Worm (Caenorhabditis elegans) whole organism, L1 larva: ENCODE measurements around the gene rpl-39.

ENCODE experiments used
- C34B4.2 ChIP-seq: sonication (generic microtip); optimal IDR thresholded peaks from 2 replicates; lab custom pipeline; 2017; ENCODE audit warnings: mild to moderate bottlenecking, missing genetic modification characterization, missing compliant biosample characterization
- Y116A8C.19 ChIP-seq: sonication (generic microtip); optimal IDR thresholded peaks from 2 replicates; lab custom pipeline; 2016; ENCODE audit warnings: missing compliant biosample characterization, missing genetic modification characterization, borderline replicate concordance
- alr-1 ChIP-seq: fragments of 200-800 bp; sonication (Bioruptor generic); optimal IDR thresholded peaks from 2 replicates; lab custom pipeline; 2018; ENCODE audit warnings: borderline replicate concordance, mild to moderate bottlenecking, missing genetic modification characterization, missing compliant biosample characterization
- ama-1 ChIP-seq: fragments of 150-350 bp; optimal IDR thresholded peaks from 2 replicates; lab custom pipeline; 2014
- ceh-82 ChIP-seq, 3 experiments: fragments of 150-350 bp in 1 of 3; sonication (generic microtip) in 2 of 3; optimal IDR thresholded peaks; 2 replicates each; lab custom pipeline; 2014 to 2017; ENCODE audit warnings: missing biosample characterization in 3 of 3, missing genetic modification characterization in 3 of 3
- ceh-88 ChIP-seq: fragments of 200-800 bp; sonication (Bioruptor generic); IDR thresholded peaks from 2 replicates; pipeline ENCODE4 v1.3.6; 2022; ENCODE audit warnings: missing genetic modification characterization, missing compliant biosample characterization
- efl-1 ChIP-seq, 4 experiments: fragments of 150-350 bp; optimal IDR thresholded peaks in 3 of 4; peaks in 1 of 4; 1 replicate in 1 of 4; 2 replicates in 3 of 4; lab custom pipeline; 2014; ENCODE audit warnings: missing biosample characterization in 2 of 4, missing genetic modification characterization in 2 of 4, missing genetic modification reagents in 2 of 4
- efl-3 ChIP-seq: fragments of 200-800 bp; sonication (Bioruptor generic); optimal IDR thresholded peaks from 2 replicates; lab custom pipeline; 2018; ENCODE audit warnings: mild to moderate bottlenecking, missing genetic modification characterization, missing compliant biosample characterization
- egl-13 ChIP-seq: sonication (generic microtip); optimal IDR thresholded peaks from 2 replicates; lab custom pipeline; 2016; ENCODE audit warnings: missing genotype, missing genetic modification reagents, missing genetic modification characterization, missing compliant biosample characterization
- elt-2 ChIP-seq: sonication (generic microtip); optimal IDR thresholded peaks from 2 replicates; lab custom pipeline; 2016; ENCODE audit warnings: missing genetic modification characterization, mild to moderate bottlenecking, inconsistent platforms, missing compliant biosample characterization, missing genetic modification reagents
- ets-5 ChIP-seq: fragments of 200-800 bp; sonication (Bioruptor generic); IDR thresholded peaks from 2 replicates; pipeline ENCODE4 v1.3.6; 2022; ENCODE audit warnings: missing genetic modification characterization, missing compliant biosample characterization
- fkh-10 ChIP-seq: sonication (generic microtip); optimal IDR thresholded peaks from 2 replicates; lab custom pipeline; 2017; ENCODE audit warnings: missing biosample characterization, missing genetic modification reagents, missing genetic modification characterization
- fkh-4 ChIP-seq: sonication (generic microtip); optimal IDR thresholded peaks from 2 replicates; lab custom pipeline; 2016; ENCODE audit warnings: missing compliant biosample characterization, missing genetic modification characterization, borderline replicate concordance
- fos-1 ChIP-seq: fragments of 150-350 bp; optimal IDR thresholded peaks from 2 replicates; lab custom pipeline; 2014; ENCODE audit warnings: missing biosample characterization, missing genetic modification characterization
- grh-1 ChIP-seq: fragments of 200-800 bp; sonication (Bioruptor generic); IDR thresholded peaks from 2 replicates; pipeline ENCODE4 v1.3.6; 2022; ENCODE audit warnings: missing genetic modification reagents, missing genetic modification characterization, missing compliant biosample characterization
- hlh-17 ChIP-seq: fragments of 200-800 bp; sonication (Bioruptor generic); optimal IDR thresholded peaks from 2 replicates; lab custom pipeline; 2018; ENCODE audit warnings: missing genetic modification characterization, mild to moderate bottlenecking, missing compliant biosample characterization, moderate library complexity, borderline replicate concordance
- hlh-4 ChIP-seq: sonication (generic microtip); optimal IDR thresholded peaks from 2 replicates; lab custom pipeline; 2016; ENCODE audit warnings: mild to moderate bottlenecking, missing genetic modification characterization, missing compliant biosample characterization
- hpl-2 ChIP-seq: fragments of 150-350 bp; optimal IDR thresholded peaks from 2 replicates; lab custom pipeline; 2014; ENCODE audit warnings: missing biosample characterization, missing genetic modification reagents, missing genetic modification characterization
- irx-1 ChIP-seq: sonication (generic microtip); optimal IDR thresholded peaks from 2 replicates; lab custom pipeline; 2016; ENCODE audit warnings: missing genetic modification characterization, missing compliant biosample characterization
- isw-1 ChIP-seq: fragments of 200-800 bp; sonication (Bioruptor generic); IDR thresholded peaks from 2 replicates; pipeline ENCODE4 v1.3.6; 2022; ENCODE audit warnings: missing genetic modification characterization, missing compliant biosample characterization
- jun-1 ChIP-seq: fragments of 150-350 bp; optimal IDR thresholded peaks from 2 replicates; lab custom pipeline; 2014; ENCODE audit warnings: missing biosample characterization, missing genetic modification reagents, missing genetic modification characterization
- lin-13 ChIP-seq: fragments of 150-350 bp; optimal IDR thresholded peaks from 2 replicates; lab custom pipeline; 2014; ENCODE audit warnings: missing biosample characterization, missing genetic modification reagents, missing genetic modification characterization
- lin-14 ChIP-seq: fragments of 200-800 bp; sonication (Bioruptor generic); optimal IDR thresholded peaks from 2 replicates; lab custom pipeline; 2018; ENCODE audit warnings: mild to moderate bottlenecking, missing genetic modification characterization, moderate library complexity, missing compliant biosample characterization
- lin-15B ChIP-seq: fragments of 150-350 bp; sonication (generic microtip); optimal IDR thresholded peaks from 3 replicates; lab custom pipeline; 2014; ENCODE audit warnings: missing biosample characterization, missing genetic modification characterization
- lin-39 ChIP-seq: fragments of 150-350 bp; optimal IDR thresholded peaks from 2 replicates; lab custom pipeline; 2014; ENCODE audit warnings: missing biosample characterization, missing genetic modification reagents, missing genetic modification characterization
- lir-3 ChIP-seq: sonication (generic microtip); optimal IDR thresholded peaks from 2 replicates; lab custom pipeline; 2016; ENCODE audit warnings: mild to moderate bottlenecking, missing genetic modification characterization, moderate library complexity, missing compliant biosample characterization; ENCODE audit not compliant: poor library complexity
- lsy-2 ChIP-seq, 2 experiments: fragments of 150-350 bp; optimal IDR thresholded peaks; 2 replicates each; lab custom pipeline; 2014; ENCODE audit warnings: missing biosample characterization in 2 of 2, missing genetic modification characterization in 2 of 2
- mab-9 ChIP-seq: fragments of 200-800 bp; sonication (Bioruptor generic); IDR thresholded peaks from 2 replicates; pipeline ENCODE4 v1.3.6; 2022; ENCODE audit warnings: missing genetic modification reagents, missing genetic modification characterization, missing compliant biosample characterization
- mef-2 ChIP-seq: fragments of 150-350 bp; optimal IDR thresholded peaks from 2 replicates; lab custom pipeline; 2014; ENCODE audit warnings: missing biosample characterization, missing genetic modification characterization
- mep-1 ChIP-seq: fragments of 150-350 bp; optimal IDR thresholded peaks from 2 replicates; lab custom pipeline; 2014; ENCODE audit warnings: missing biosample characterization, missing genetic modification characterization
- nhr-12 ChIP-seq: sonication (generic microtip); optimal IDR thresholded peaks from 2 replicates; lab custom pipeline; 2017; ENCODE audit warnings: missing biosample characterization, missing genetic modification characterization
- nhr-19 ChIP-seq: fragments of 200-800 bp; sonication (Bioruptor generic); conservative IDR thresholded peaks from 2 replicates; pipeline ENCODE4 v1.3.6; 2022; ENCODE audit warnings: missing genetic modification characterization, missing compliant biosample characterization
- nhr-237 ChIP-seq: fragments of 150-350 bp; optimal IDR thresholded peaks from 2 replicates; lab custom pipeline; 2014; ENCODE audit warnings: missing biosample characterization, missing genetic modification characterization
- nhr-28 ChIP-seq: fragments of 150-350 bp; optimal IDR thresholded peaks from 2 replicates; lab custom pipeline; 2014; ENCODE audit warnings: missing biosample characterization, missing genetic modification characterization
- nhr-76 ChIP-seq: sonication (generic microtip); optimal IDR thresholded peaks from 2 replicates; lab custom pipeline; 2017; ENCODE audit warnings: missing biosample characterization, missing genetic modification characterization
- nhr-90 ChIP-seq: sonication (generic microtip); optimal IDR thresholded peaks from 2 replicates; lab custom pipeline; 2016; ENCODE audit warnings: mild to moderate bottlenecking, missing genetic modification characterization, missing compliant biosample characterization; ENCODE audit not compliant: poor library complexity
- pqm-1 ChIP-seq: sonication (generic microtip); optimal IDR thresholded peaks from 3 replicates; lab custom pipeline; 2017; ENCODE audit warnings: missing biosample characterization, missing genetic modification characterization
- rnt-1 ChIP-seq: sonication (generic microtip); optimal IDR thresholded peaks from 2 replicates; lab custom pipeline; 2016; ENCODE audit warnings: mild to moderate bottlenecking, missing genetic modification characterization, moderate library complexity, missing compliant biosample characterization
- skn-1 ChIP-seq: fragments of 150-350 bp; optimal IDR thresholded peaks from 2 replicates; lab custom pipeline; 2014; ENCODE audit warnings: missing biosample characterization, missing genetic modification characterization
- snu-23 ChIP-seq: sonication (generic microtip); optimal IDR thresholded peaks from 2 replicates; lab custom pipeline; 2016; ENCODE audit warnings: missing genetic modification characterization, missing compliant biosample characterization
- sox-4 ChIP-seq: sonication (generic microtip); optimal IDR thresholded peaks from 2 replicates; lab custom pipeline; 2016; ENCODE audit warnings: missing genetic modification characterization, missing compliant biosample characterization
- sup-37 ChIP-seq: fragments of 200-800 bp; sonication (Bioruptor generic); optimal IDR thresholded peaks from 2 replicates; lab custom pipeline; 2018; ENCODE audit warnings: mild to moderate bottlenecking, missing genetic modification characterization, missing compliant biosample characterization
- swsn-7 ChIP-seq: sonication (generic microtip); optimal IDR thresholded peaks from 2 replicates; lab custom pipeline; 2016; ENCODE audit warnings: missing genetic modification characterization, missing compliant biosample characterization
- tbx-2 ChIP-seq: sonication (generic microtip); optimal IDR thresholded peaks from 2 replicates; lab custom pipeline; 2016; ENCODE audit warnings: missing genetic modification characterization, missing compliant biosample characterization
- tlp-1 ChIP-seq: fragments of 150-350 bp; optimal IDR thresholded peaks from 2 replicates; lab custom pipeline; 2014; ENCODE audit warnings: missing biosample characterization, missing genetic modification characterization
- unc-30 ChIP-seq: sonication (generic microtip); optimal IDR thresholded peaks from 2 replicates; lab custom pipeline; 2017; ENCODE audit warnings: missing biosample characterization, missing genetic modification characterization
- unc-98 ChIP-seq: fragments of 200-800 bp; sonication (Bioruptor generic); IDR thresholded peaks from 2 replicates; pipeline ENCODE4 v1.3.6; 2022; ENCODE audit warnings: missing genetic modification characterization, missing compliant biosample characterization
- vab-15 ChIP-seq: sonication (generic microtip); optimal IDR thresholded peaks from 2 replicates; lab custom pipeline; 2017; ENCODE audit warnings: missing genotype, mild to moderate bottlenecking, missing genetic modification characterization, missing compliant biosample characterization
- xbp-1 ChIP-seq: sonication (generic microtip); optimal IDR thresholded peaks from 2 replicates; lab custom pipeline; 2016; ENCODE audit warnings: missing genetic modification characterization, missing compliant biosample characterization
- zag-1 ChIP-seq: fragments of 150-350 bp; optimal IDR thresholded peaks from 2 replicates; lab custom pipeline; 2014; ENCODE audit warnings: missing biosample characterization, missing genetic modification characterization
- zip-4 ChIP-seq: fragments of 200-800 bp; sonication (Bioruptor generic); optimal IDR thresholded peaks from 2 replicates; lab custom pipeline; 2018; ENCODE audit warnings: mild to moderate bottlenecking, missing genetic modification characterization, moderate library complexity, missing compliant biosample characterization
- ztf-11 ChIP-seq, 2 experiments: sonication (generic microtip); optimal IDR thresholded peaks; 2 replicates each; lab custom pipeline; 2016 to 2017; ENCODE audit warnings: missing genetic modification characterization in 2 of 2, missing biosample characterization in 1 of 2, missing compliant biosample characterization in 1 of 2

rpl-39 gene

DNA sequence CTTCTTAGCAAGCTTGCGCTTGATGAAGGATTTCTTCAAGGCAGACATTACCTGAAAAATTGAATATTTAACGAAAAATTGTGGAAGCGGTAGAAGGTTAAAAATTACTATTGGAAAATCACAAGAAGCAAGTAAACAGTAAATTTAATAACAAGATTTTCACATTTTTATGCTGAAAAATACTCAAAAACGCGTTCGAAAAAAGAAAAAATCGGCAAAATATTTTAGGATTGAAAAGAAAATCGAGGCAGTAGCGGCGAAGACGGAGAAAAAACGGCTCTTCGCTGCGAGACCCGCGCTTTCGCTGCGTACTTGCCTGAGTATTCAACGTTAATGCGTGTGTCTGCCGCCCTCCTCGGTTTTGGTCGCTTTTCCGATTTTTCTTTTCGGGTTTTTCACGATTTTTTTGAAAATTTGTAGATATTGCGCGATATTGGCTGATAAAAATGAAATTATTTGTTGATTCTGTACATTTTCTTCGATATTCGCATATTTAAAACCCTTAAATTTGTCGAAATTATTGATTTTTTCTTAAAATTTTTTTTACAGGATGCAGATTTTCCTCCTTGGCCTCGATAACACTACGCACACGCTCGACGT, at the start of gene rpl-39, which contains the start of gene rps-30:
rpl-39 (minus strand) TSS at position 51 of the 600 bp plus-strand sequence.
rps-30 (plus strand) TSS at position 550 of the 600 bp plus-strand sequence.
- TF ChIP-seq jun-1 (peak; percentile 69), nhr-90 (tag; lab: Kevin White, UChicago) (peak; percentile 59), irx-1 (tag; lab: Kevin White, UChicago) (peak; percentile 41), ceh-82 (tag; optimal IDR thresholded peaks at IDR 0.05; lab: Kevin White, UChicago) (peak; percentile 84 to 94 (median 84)), sox-4 (tag; lab: Kevin White, UChicago) (no peak), fos-1 (tag; lab: Kevin White, UChicago) (peak; percentile 57), lin-39 (tag; lab: Kevin White, UChicago) (peak; percentile 39), unc-30 (tag; lab: Kevin White, UChicago) (no peak), mef-2 (tag; lab: Kevin White, UChicago) (peak; percentile 38), vab-15 (tag; lab: Kevin White, UChicago) (no peak), skn-1 (tag; lab: Kevin White, UChicago) (peak; percentile 89), nhr-28 (no peak), ztf-11 (tag; optimal IDR thresholded peaks at IDR 0.05; lab: Kevin White, UChicago) (no peak), sup-37 (GFP tag; lab: Kevin White, UChicago) (peak; percentile 11), rnt-1 (peak; percentile 86), lsy-2 (tag; optimal IDR thresholded peaks at IDR 0.05; lab: Kevin White, UChicago) (peak; percentile 87 to 93), elt-2 (tag; lab: Kevin White, UChicago) (no peak), lir-3 (tag; lab: Kevin White, UChicago) (no peak), isw-1 (GFP tag; lab: Robert Waterston, UW) (peak; percentile 87), fkh-10 (peak; percentile 46), unc-98 (0 out of 2 replicates have a peak, but pooled peaks have one; percentile 31), mep-1 (peak; percentile 90), hlh-17 (no peak), snu-23 (peak; percentile 91), zip-4 (GFP tag; lab: Kevin White, UChicago) (no peak), Y116A8C.19 (tag; lab: Kevin White, UChicago) (no peak), pqm-1 (tag; lab: Kevin White, UChicago) (no peak), tlp-1 (no peak), grh-1 (GFP tag; lab: Robert Waterston, UW) (peak; percentile 70), swsn-7 (tag; lab: Kevin White, UChicago) (peak; percentile 79), alr-1 (tag; lab: Kevin White, UChicago) (no peak), hlh-4 (tag; lab: Kevin White, UChicago) (no peak), lin-15B (tag; lab: Kevin White, UChicago) (peak; percentile 79), lin-14 (GFP tag; lab: Kevin White, UChicago) (peak; percentile 88), egl-13 (tag; lab: Kevin White, UChicago) (no peak), xbp-1 (peak; percentile 82), ets-5 (GFP tag; lab: Robert Waterston, UW) (no peak), ceh-88 (GFP tag; lab: Robert Waterston, UW) (peak; percentile 37; the same call in 1 of the 2 replicates), nhr-237 (peak; percentile 17), zag-1 (tag; lab: Kevin White, UChicago) (peak; percentile 30), nhr-19 (peak; percentile 81), hpl-2 (GFP tag; lab: Kevin White, UChicago) (peak; percentile 72), efl-3 (no peak), tbx-2 (tag; lab: Kevin White, UChicago) (peak; percentile 78), fkh-4 (tag; lab: Kevin White, UChicago) (peak; percentile 17), nhr-76 (tag; lab: Kevin White, UChicago) (no peak), mab-9 (GFP tag; lab: Robert Waterston, UW) (no peak), efl-1 (optimal IDR thresholded peaks at IDR 0.05; lab: Kevin White, UChicago) (peak; percentile 83 to 91), efl-1 (GFP tag; optimal IDR thresholded peaks at IDR 0.05 in 1 of 2; lab: Kevin White, UChicago) (peak; percentile 77 to 97), C34B4.2 (tag; lab: Kevin White, UChicago) (no peak), nhr-12 (tag; lab: Kevin White, UChicago) (no peak), lin-13 (GFP tag; lab: Kevin White, UChicago) (peak; percentile 88), ama-1 (lab: Kevin White, UChicago) (peak; percentile 39)
